Worm (Caenorhabditis elegans): ENCODE data around the gene nspb-12.
A peak's percentile ranks its signal among the peaks of the same experiment; 100 is the strongest.

ce11 chrIII:5557246-5557819, 11.2 kb downstream of the nspb-12 start, which contains the start of gene rpc-2:
- no peak for TF ChIP-seq F44E2.7 (GFP tag; IDR thresholded peaks at IDR 0.05)
- peak; percentile 33 for TF ChIP-seq ama-1 (optimal IDR thresholded peaks at IDR 0.05)
- peak; percentile 18; the same call in 1 of the 2 replicates for TF ChIP-seq lim-7 (GFP tag; IDR thresholded peaks at IDR 0.05)
- TF ChIP-seq mdl-1 (tag; optimal IDR thresholded peaks at IDR 0.05) = no peak
